Fruit fly (Drosophila melanogaster): ENCODE measurements around the gene CG12708.

- TF ChIP-seq tj (GFP tag; optimal IDR thresholded peaks at IDR 0.05) = no peak
- TF ChIP-seq Clk (GFP tag; optimal IDR thresholded peaks at IDR 0.05) = no peak
- no peak for TF ChIP-seq Crg-1 (GFP tag; optimal IDR thresholded peaks at IDR 0.05)
- no peak for TF ChIP-seq CG11617 (GFP tag; optimal IDR thresholded peaks at IDR 0.05)
- no peak for TF ChIP-seq kay (GFP tag; ENCODE audit: borderline replicate concordance)
- TF ChIP-seq pad (GFP tag; optimal IDR thresholded peaks at IDR 0.05) = no peak
- no peak for TF ChIP-seq bab1 (GFP tag; optimal IDR thresholded peaks at IDR 0.05)
- no peak for TF ChIP-seq Hr96 (GFP tag; optimal IDR thresholded peaks at IDR 0.05)
- TF ChIP-seq cnc (optimal IDR thresholded peaks at IDR 0.05) = no peak
These were observed 43.8 kb upstream of the CG12708 start for dm6 chrX:15631465-15631864.

Data from whole organism, adult.